Fruit fly (Drosophila melanogaster): ENCODE measurements around the gene CG17770.

The CG17770 gene

DNA sequence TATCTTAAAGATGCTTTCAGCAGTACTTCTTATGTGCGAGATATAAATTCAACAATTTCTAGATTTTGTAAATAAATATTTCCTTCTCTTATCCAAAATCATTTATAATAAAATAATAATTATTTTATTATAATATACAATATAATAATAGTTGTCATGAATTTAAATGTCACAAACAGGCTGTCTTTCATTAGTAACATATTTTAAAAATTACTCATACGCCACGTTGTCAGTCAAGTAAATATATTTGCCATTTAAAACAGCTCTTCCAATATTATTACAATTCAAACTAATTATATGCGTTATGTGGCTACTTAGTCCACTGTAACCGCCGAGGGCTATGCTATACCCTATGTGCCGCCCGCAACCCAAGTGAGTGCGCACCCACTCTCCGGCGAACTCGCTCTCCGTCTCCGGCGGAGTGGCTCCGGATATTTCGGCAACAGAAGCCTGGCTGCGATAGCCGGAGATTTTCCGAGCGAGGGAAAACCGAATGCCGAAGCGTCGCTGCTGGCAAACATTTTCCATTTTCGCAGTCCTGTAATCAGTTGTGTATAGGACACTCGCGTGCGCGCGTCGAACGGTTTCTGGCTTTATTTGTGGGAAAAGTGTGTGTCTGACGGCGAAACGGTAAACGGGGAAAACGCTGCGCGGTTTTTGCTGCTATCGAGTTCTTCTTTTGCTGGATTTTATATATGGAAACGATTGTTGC is 44.0 kb downstream of the CG17770 start, which contains the start of gene CG5890 (continued):
- no peak for TF ChIP-seq lmd (GFP tag; IDR thresholded peaks at IDR 0.05)
- no peak for TF ChIP-seq CG30403 (GFP tag; optimal IDR thresholded peaks at IDR 0.05)
- peak; percentile 36 for TF ChIP-seq CG6813 (GFP tag; optimal IDR thresholded peaks at IDR 0.05)
- no peak for TF ChIP-seq CG5180 (GFP tag; optimal IDR thresholded peaks at IDR 0.05)
- TF ChIP-seq bab2 (GFP tag; optimal IDR thresholded peaks at IDR 0.05) = no peak
- no peak for TF ChIP-seq gcm2 (GFP tag; optimal IDR thresholded peaks at IDR 0.05)
- peak; percentile 18 for TF ChIP-seq BtbVII (GFP tag; optimal IDR thresholded peaks at IDR 0.05)
- TF ChIP-seq CrebB (tag; optimal IDR thresholded peaks at IDR 0.05) = no peak
- no peak for TF ChIP-seq vnd (GFP tag; IDR thresholded peaks at IDR 0.05; ENCODE audit: partially characterized antibody)
- no peak for TF ChIP-seq pan (optimal IDR thresholded peaks at IDR 0.05)
- TF ChIP-seq pan (GFP tag; optimal IDR thresholded peaks at IDR 0.05 in 1 of 2, IDR thresholded peaks at IDR 0.05 in 1 of 2) = no peak
- TF ChIP-seq CG2202 (tag; optimal IDR thresholded peaks at IDR 0.05) = no peak
- no peak for TF ChIP-seq CG1832 (GFP tag; optimal IDR thresholded peaks at IDR 0.05)
- peak; percentile 29; the same call in 1 of the 2 replicates for TF ChIP-seq slbo (GFP tag; IDR thresholded peaks at IDR 0.05)
- TF ChIP-seq Ada2b (GFP tag; IDR thresholded peaks at IDR 0.05) = no peak
- no peak for TF ChIP-seq Ets65A (GFP tag)
- no peak for TF ChIP-seq pros (GFP tag; optimal IDR thresholded peaks at IDR 0.05)
- TF ChIP-seq sens (GFP tag) = no peak
- no peak for TF ChIP-seq abd-A (tag; optimal IDR thresholded peaks at IDR 0.05)
- TF ChIP-seq Dip3 (GFP tag; optimal IDR thresholded peaks at IDR 0.05) = no peak
- TF ChIP-seq stwl (tag; optimal IDR thresholded peaks at IDR 0.05) = no peak
- TF ChIP-seq CG10979 (tag; optimal IDR thresholded peaks at IDR 0.05) = no peak
- TF ChIP-seq HLH54F (GFP tag; optimal IDR thresholded peaks at IDR 0.05) = no peak
- TF ChIP-seq hth (optimal IDR thresholded peaks at IDR 0.05) = no peak
- no peak for TF ChIP-seq nmo (GFP tag; optimal IDR thresholded peaks at IDR 0.05)
- TF ChIP-seq CG34422 (GFP tag; IDR thresholded peaks at IDR 0.05) = no peak
- TF ChIP-seq Antp (GFP tag; optimal IDR thresholded peaks at IDR 0.05) = no peak
- TF ChIP-seq Scr (GFP tag; IDR thresholded peaks at IDR 0.05; ENCODE audit: partially characterized antibody) = no peak
- no peak for TF ChIP-seq Tbp (GFP tag; optimal IDR thresholded peaks at IDR 0.05)
- TF ChIP-seq CG13624 (GFP tag; optimal IDR thresholded peaks at IDR 0.05) = no peak
- no peak for TF ChIP-seq CG8944 (GFP tag; optimal IDR thresholded peaks at IDR 0.05)
- no peak for TF ChIP-seq Sin3A (optimal IDR thresholded peaks at IDR 0.05)
- TF ChIP-seq CG14860 (GFP tag; IDR thresholded peaks at IDR 0.05; ENCODE audit: partially characterized antibody) = no peak
- peak; percentile 94 for TF ChIP-seq Deaf1 (tag; optimal IDR thresholded peaks at IDR 0.05)
- no peak for TF ChIP-seq CG3163 (GFP tag; optimal IDR thresholded peaks at IDR 0.05)
- TF ChIP-seq CG1602 (GFP tag; optimal IDR thresholded peaks at IDR 0.05) = no peak
- TF ChIP-seq hkb (optimal IDR thresholded peaks at IDR 0.05) = no peak
- TF ChIP-seq hkb (GFP tag; IDR thresholded peaks at IDR 0.05) = no peak
- TF ChIP-seq CG10462 (GFP tag; optimal IDR thresholded peaks at IDR 0.05) = no peak
- TF ChIP-seq CG18476 (GFP tag; optimal IDR thresholded peaks at IDR 0.05) = no peak
- peak; percentile 48 for TF ChIP-seq cwo (GFP tag; optimal IDR thresholded peaks at IDR 0.05)
- no peak for TF ChIP-seq CG43689 (GFP tag; IDR thresholded peaks at IDR 0.05)
- no peak for TF ChIP-seq CG34376 (GFP tag; optimal IDR thresholded peaks at IDR 0.05)
- TF ChIP-seq peb (GFP tag; IDR thresholded peaks at IDR 0.05) = no peak
- no peak for TF ChIP-seq sr (GFP tag; IDR thresholded peaks at IDR 0.05)
- TF ChIP-seq Xbp1 (GFP tag; optimal IDR thresholded peaks at IDR 0.05) = no peak
- TF ChIP-seq CG7963 (GFP tag; IDR thresholded peaks at IDR 0.05; ENCODE audit: partially characterized antibody) = no peak
- TF ChIP-seq CG5245 (GFP tag; optimal IDR thresholded peaks at IDR 0.05) = no peak
- no peak for TF ChIP-seq Dip2 (GFP tag; IDR thresholded peaks at IDR 0.05)
- no peak for TF ChIP-seq fru (optimal IDR thresholded peaks at IDR 0.05)
- no peak for TF ChIP-seq Hsf (GFP tag; optimal IDR thresholded peaks at IDR 0.05)
- no peak for TF ChIP-seq CG17829 (tag; optimal IDR thresholded peaks at IDR 0.05)
- no peak for TF ChIP-seq CG4820 (GFP tag; optimal IDR thresholded peaks at IDR 0.05)

All from whole organism, embryonic.